Worm (Caenorhabditis elegans): ENCODE results near the gene C03H5.7.
A peak's percentile ranks its signal among the peaks of the same experiment; 100 is the strongest.

C03H5.7 gene

DNA sequence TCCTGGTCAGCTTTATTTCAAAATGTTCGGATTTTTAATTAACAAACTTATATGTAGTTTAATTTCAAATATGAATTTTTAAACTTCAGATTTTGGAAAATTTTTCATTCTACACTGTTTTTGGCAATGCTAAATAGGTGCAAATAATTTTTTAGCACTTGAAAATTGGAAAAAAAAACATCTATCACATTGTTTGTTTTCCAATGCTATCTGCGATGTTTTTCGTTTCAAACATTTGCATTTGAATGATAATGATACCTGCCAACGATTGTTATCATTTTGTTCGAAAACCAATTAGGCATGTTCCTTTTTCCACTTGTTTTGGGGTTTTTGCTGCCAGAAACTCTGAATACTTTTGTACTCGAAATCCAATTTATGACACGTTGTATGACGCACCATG is 5.1 kb upstream of the C03H5.7 start, which contains the start of gene C03H5.4:
Gene C03H5.4, plus strand, starts transcription at position 301 of the 400 bp plus-strand sequence.
- TF ChIP-seq T07F8.4 (tag; optimal IDR thresholded peaks at IDR 0.05), result no peak
- no peak for TF ChIP-seq ceh-79 (tag; optimal IDR thresholded peaks at IDR 0.05)
- no peak for TF ChIP-seq nhr-27 (tag; optimal IDR thresholded peaks at IDR 0.05)
- no peak for TF ChIP-seq madf-10 (tag; optimal IDR thresholded peaks at IDR 0.05)
- no peak for TF ChIP-seq dpff-1 (tag; optimal IDR thresholded peaks at IDR 0.05)
- TF ChIP-seq nfya-1 (tag; optimal IDR thresholded peaks at IDR 0.05; ENCODE audit: borderline replicate concordance, insufficient read depth), result no peak
- no peak for TF ChIP-seq rec-8 (tag; optimal IDR thresholded peaks at IDR 0.05)
- no peak for TF ChIP-seq athp-1 (tag; optimal IDR thresholded peaks at IDR 0.05)
- no peak for TF ChIP-seq ceh-91 (GFP tag; IDR thresholded peaks at IDR 0.05)

DNA sequence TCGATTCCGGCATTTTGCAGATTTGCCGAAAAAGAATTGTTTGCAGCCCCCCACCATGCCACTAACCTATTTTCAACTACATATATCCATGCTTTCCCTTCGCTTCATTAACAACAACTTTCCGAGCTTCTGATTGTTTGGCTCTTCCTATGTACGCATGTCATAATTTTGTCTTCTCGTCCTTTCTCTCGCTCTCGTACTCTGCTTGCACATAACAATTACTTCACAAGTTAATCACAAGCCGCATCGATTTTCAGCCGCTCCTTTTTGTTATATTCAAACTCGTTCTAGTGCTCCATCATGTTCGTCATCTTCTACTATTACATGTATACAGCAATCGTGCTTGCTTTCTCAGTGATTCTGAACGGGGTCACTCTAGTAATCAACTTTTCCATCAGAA is 1.7 kb upstream of the C03H5.7 start, which contains the start of gene C03H5.9:
Gene C03H5.9, plus strand, starts transcription at position 301 of the 400 bp plus-strand sequence.
- TF ChIP-seq egl-44 (GFP tag; IDR thresholded peaks at IDR 0.05) (no peak), lin-26 (GFP tag; IDR thresholded peaks at IDR 0.05) (no peak), ets-4 (GFP tag; optimal IDR thresholded peaks at IDR 0.05) (no peak), nhr-179 (tag; optimal IDR thresholded peaks at IDR 0.05) (no peak), mel-28 (tag; optimal IDR thresholded peaks at IDR 0.05; ENCODE audit: borderline replicate concordance) (no peak), let-526 (GFP tag; IDR thresholded peaks at IDR 0.05) (no peak), snpc-1.1 (tag; optimal IDR thresholded peaks at IDR 0.05; ENCODE audit: insufficient read depth) (no peak), dpl-1 (GFP tag; optimal IDR thresholded peaks at IDR 0.05) (no peak), Y56A3A.18 (GFP tag; IDR thresholded peaks at IDR 0.05) (no peak)

DNA sequence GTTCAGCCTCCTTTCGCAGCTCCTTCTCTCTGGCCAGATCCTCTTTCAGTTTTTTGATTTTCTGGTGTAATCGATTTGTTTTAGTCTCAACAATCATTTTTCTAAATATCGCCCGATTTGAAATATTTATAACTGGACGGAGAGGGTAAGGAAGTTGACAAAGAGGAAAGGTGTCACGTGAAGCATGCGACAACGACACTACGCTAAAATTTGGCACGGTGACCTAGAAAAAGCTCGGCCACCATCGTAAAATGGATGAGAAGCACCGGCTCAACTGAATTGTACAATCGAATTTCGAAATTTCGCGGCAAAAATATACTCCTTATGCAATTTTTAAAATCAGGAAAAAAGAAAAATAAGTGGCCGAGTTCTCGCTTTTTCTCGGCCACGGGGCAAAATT is 5.2 kb downstream of the C03H5.7 start, which contains the start of gene C03H5.5:
Gene C03H5.5, minus strand, starts transcription at position 101 of the 400 bp plus-strand sequence.
- no peak for TF ChIP-seq dpff-1 (tag; optimal IDR thresholded peaks at IDR 0.05)
- no peak for TF ChIP-seq F57A8.1 (GFP tag; optimal IDR thresholded peaks at IDR 0.05)
- TF ChIP-seq rcor-1 (GFP tag; IDR thresholded peaks at IDR 0.05), result no peak
- no peak for TF ChIP-seq dox-1 (GFP tag; IDR thresholded peaks at IDR 0.05)

DNA sequence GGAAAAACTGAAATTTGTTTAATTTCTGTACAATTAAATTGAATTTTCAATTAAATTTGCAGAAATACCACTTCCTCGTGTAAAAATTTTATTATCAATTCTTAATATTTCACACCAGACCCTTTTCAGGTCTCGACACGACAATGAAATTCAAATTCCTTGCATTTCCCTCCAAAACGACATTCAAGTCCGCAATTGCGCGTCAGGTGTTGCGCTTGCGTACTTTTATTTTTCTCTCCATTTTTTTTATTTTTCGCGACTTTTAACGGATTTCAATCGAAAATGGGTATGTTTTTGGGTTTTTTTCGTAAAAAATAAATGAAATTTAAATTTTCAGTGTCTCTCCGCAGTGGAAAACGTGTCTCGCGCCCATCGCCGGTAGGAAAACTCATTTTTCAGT is 5.9 kb downstream of the C03H5.7 start, which contains the start of gene C03H5.3:
Gene C03H5.3, plus strand, starts transcription at position 132 of the 400 bp plus-strand sequence.
- TF ChIP-seq F23B12.7 (tag; optimal IDR thresholded peaks at IDR 0.05; ENCODE audit: insufficient read depth) (peak; percentile 28), ztf-18 (tag; optimal IDR thresholded peaks at IDR 0.05) (peak; percentile 49), pbrm-1 (GFP tag; IDR thresholded peaks at IDR 0.05) (peak; percentile 38; the same call in 1 of the 2 replicates), bed-2 (GFP tag; IDR thresholded peaks at IDR 0.05) (no peak), snpc-1.3 (tag; optimal IDR thresholded peaks at IDR 0.05; ENCODE audit: insufficient read depth) (peak; percentile 12), D2030.7 (GFP tag; IDR thresholded peaks at IDR 0.05) (0 out of 2 replicates have a peak, but pooled peaks have one; percentile 20), mxl-1 (tag; optimal IDR thresholded peaks at IDR 0.05) (no peak), lin-40 (tag; optimal IDR thresholded peaks at IDR 0.05) (no peak), madf-6 (GFP tag; IDR thresholded peaks at IDR 0.05) (peak; percentile 40; the same call in 1 of the 2 replicates), madf-8 (GFP tag; conservative IDR thresholded peaks at IDR 0.05) (no peak), dpff-1 (tag; optimal IDR thresholded peaks at IDR 0.05) (no peak), tbx-9 (tag; optimal IDR thresholded peaks at IDR 0.05; ENCODE audit: borderline replicate concordance) (no peak), F52B5.7 (tag; optimal IDR thresholded peaks at IDR 0.05) (no peak), mcd-1 (GFP tag; IDR thresholded peaks at IDR 0.05) (peak; percentile 50), lsy-27 (tag; optimal IDR thresholded peaks at IDR 0.05; ENCODE audit: borderline replicate concordance, insufficient read depth) (no peak), mel-28 (tag; optimal IDR thresholded peaks at IDR 0.05; ENCODE audit: borderline replicate concordance) (no peak), him-1 (tag; optimal IDR thresholded peaks at IDR 0.05) (no peak), ztf-3 (GFP tag; optimal IDR thresholded peaks at IDR 0.05) (no peak), attf-3 (GFP tag; conservative IDR thresholded peaks at IDR 0.05) (no peak), let-526 (GFP tag; IDR thresholded peaks at IDR 0.05) (no peak), B0336.3 (GFP tag; IDR thresholded peaks at IDR 0.05) (no peak), dox-1 (GFP tag; IDR thresholded peaks at IDR 0.05) (0 out of 2 replicates have a peak, but pooled peaks have one; percentile 14), ztf-22 (GFP tag; optimal IDR thresholded peaks at IDR 0.05) (no peak), tbp1 (GFP tag; optimal IDR thresholded peaks at IDR 0.05) (no peak), ceh-91 (GFP tag; IDR thresholded peaks at IDR 0.05) (peak; percentile 33; the same call in 1 of the 2 replicates), lin-54 (GFP tag; optimal IDR thresholded peaks at IDR 0.05) (peak; percentile 74)
